Fruit fly (Drosophila melanogaster) whole organism, adult: ENCODE results near the gene Tango14.

Source experiments
- CG11617 ChIP-seq: fragments of 200-800 bp; sonication (Bioruptor generic); optimal IDR thresholded peaks from 2 replicates; lab custom pipeline; 2017; ENCODE audit warnings: mild to moderate bottlenecking, missing biosample characterization, missing genetic modification reagents, missing genetic modification characterization
- CG12768 ChIP-seq: fragments of 200-800 bp; sonication (Bioruptor generic); optimal IDR thresholded peaks from 2 replicates; lab custom pipeline; 2017; ENCODE audit warnings: missing biosample characterization, missing genetic modification characterization, mild to moderate bottlenecking, moderate library complexity, missing genetic modification reagents
- CG14711 ChIP-seq: fragments of 200-800 bp; sonication (Bioruptor generic); optimal IDR thresholded peaks from 2 replicates; lab custom pipeline; 2018; ENCODE audit warnings: missing biosample characterization, mild to moderate bottlenecking, missing genetic modification characterization, moderate library complexity
- CG1620 ChIP-seq: fragments of 200-800 bp; sonication (Bioruptor generic); optimal IDR thresholded peaks from 2 replicates; lab custom pipeline; 2016; ENCODE audit warnings: missing biosample characterization, missing genetic modification characterization
- CG33017 ChIP-seq: fragments of 200-800 bp; sonication (Bioruptor generic); optimal IDR thresholded peaks from 2 replicates; lab custom pipeline; 2018; ENCODE audit warnings: missing biosample characterization, mild to moderate bottlenecking, missing genetic modification characterization, moderate library complexity
- CG5204 ChIP-seq: fragments of 200-800 bp; sonication (Bioruptor generic); optimal IDR thresholded peaks from 2 replicates; lab custom pipeline; 2016; ENCODE audit warnings: missing biosample characterization, missing genetic modification characterization
- CG7045 ChIP-seq: fragments of 200-800 bp; sonication (Bioruptor generic); optimal IDR thresholded peaks from 2 replicates; lab custom pipeline; 2017; ENCODE audit warnings: missing biosample characterization, mild to moderate bottlenecking, missing genetic modification characterization
- CG7101 ChIP-seq: fragments of 200-800 bp; sonication (Bioruptor generic); optimal IDR thresholded peaks from 2 replicates; lab custom pipeline; 2018; ENCODE audit warnings: missing biosample characterization, mild to moderate bottlenecking, missing genetic modification characterization, moderate library complexity
- Clk ChIP-seq: fragments of 200-800 bp; sonication (Bioruptor generic); optimal IDR thresholded peaks from 2 replicates; lab custom pipeline; 2017; ENCODE audit warnings: missing biosample characterization, missing genetic modification characterization
- Crg-1 ChIP-seq: fragments of 200-800 bp; sonication (Bioruptor generic); optimal IDR thresholded peaks from 2 replicates; lab custom pipeline; 2016; ENCODE audit warnings: missing biosample characterization, missing genetic modification characterization
- Hr96 ChIP-seq: fragments of 200-800 bp; sonication (Bioruptor generic); optimal IDR thresholded peaks from 2 replicates; lab custom pipeline; 2016; ENCODE audit warnings: missing biosample characterization, missing genetic modification characterization
- Mnt ChIP-seq: fragments of 200-800 bp; sonication (Bioruptor generic); optimal IDR thresholded peaks from 2 replicates; lab custom pipeline; 2016; ENCODE audit warnings: missing biosample characterization, mild to moderate bottlenecking, missing genetic modification characterization
- bab1 ChIP-seq: fragments of 200-800 bp; sonication (Bioruptor generic); optimal IDR thresholded peaks from 3 replicates; lab custom pipeline; 2019; ENCODE audit warnings: missing biosample characterization, mild to moderate bottlenecking, missing genetic modification characterization, moderate library complexity
- cic ChIP-seq: fragments of 200-800 bp; sonication (Bioruptor generic); optimal IDR thresholded peaks from 2 replicates; lab custom pipeline; 2017; ENCODE audit warnings: missing biosample characterization, mild to moderate bottlenecking, missing genetic modification characterization, moderate library complexity
- cnc ChIP-seq, 2 experiments: fragments of >200 bp; optimal IDR thresholded peaks; 2 replicates each; lab custom pipeline; 2017
- kay ChIP-seq: fragments of 200-800 bp; sonication (Bioruptor generic); peaks from one replicate; lab custom pipeline; 2016; ENCODE audit warnings: missing biosample characterization, missing genetic modification characterization, borderline replicate concordance
- ovo ChIP-seq: fragments of 200-800 bp; sonication (Bioruptor generic); optimal IDR thresholded peaks from 2 replicates; lab custom pipeline; 2016; ENCODE audit warnings: missing biosample characterization, missing genetic modification characterization
- pad ChIP-seq: fragments of 200-800 bp; sonication (Bioruptor generic); optimal IDR thresholded peaks from 3 replicates; lab custom pipeline; 2017; ENCODE audit warnings: missing biosample characterization, missing genetic modification characterization, mild to moderate bottlenecking, moderate library complexity, missing genetic modification reagents
- tj ChIP-seq: fragments of 200-800 bp; sonication (Bioruptor generic); optimal IDR thresholded peaks from 3 replicates; lab custom pipeline; 2017; ENCODE audit warnings: missing biosample characterization, mild to moderate bottlenecking, missing genetic modification characterization, moderate library complexity
- toe ChIP-seq: fragments of 200-800 bp; sonication (Bioruptor generic); optimal IDR thresholded peaks from 2 replicates; lab custom pipeline; 2016; ENCODE audit warnings: missing biosample characterization, missing genetic modification characterization

Tango14 gene

DNA sequence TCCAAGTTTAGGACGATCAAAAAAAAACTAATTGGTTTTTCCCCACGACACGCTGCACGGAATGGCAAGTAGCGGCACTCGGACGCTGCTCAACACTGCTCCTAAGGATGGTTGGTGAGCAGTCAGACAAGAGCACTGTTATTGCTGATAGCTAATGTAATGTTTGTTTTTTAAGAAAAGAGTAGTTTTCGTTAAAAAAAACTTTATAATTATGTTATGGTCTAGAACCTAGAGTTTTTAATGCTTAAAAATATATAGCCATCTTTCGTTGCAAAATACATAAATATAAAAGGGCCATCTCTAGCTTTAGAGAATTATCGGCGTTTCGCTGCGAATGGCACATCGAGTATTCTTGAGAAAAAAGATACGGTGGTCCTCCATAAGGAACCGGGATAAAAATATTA is 14.2 kb downstream of the Tango14 start, which contains the start of the genes Charon and CG4887:
Gene Charon (minus strand): TSS at position 102 of the 404 bp plus-strand sequence.
Gene CG4887 (plus strand): TSS at position 306 of the 404 bp plus-strand sequence.
- TF ChIP-seq CG12768 (GFP tag; lab: Kevin White, UChicago) = peak; percentile 79
- TF ChIP-seq toe = peak; percentile 94
- TF ChIP-seq Hr96 (GFP tag; lab: Kevin White, UChicago) = peak; percentile 93
- TF ChIP-seq Mnt (GFP tag; lab: Kevin White, UChicago) = peak; percentile 84
- TF ChIP-seq ovo (GFP tag; lab: Kevin White, UChicago) = peak; percentile 87
- peak; percentile 78 for TF ChIP-seq CG33017 (tag; lab: Kevin White, UChicago)
- TF ChIP-seq kay (GFP tag; lab: Kevin White, UChicago) = no peak
- peak; percentile 81 for TF ChIP-seq CG11617 (GFP tag; lab: Kevin White, UChicago)
- TF ChIP-seq pad (GFP tag; lab: Kevin White, UChicago) = peak; percentile 74
- TF ChIP-seq CG5204 (GFP tag; lab: Kevin White, UChicago) = no peak
- no peak for TF ChIP-seq cnc (optimal IDR thresholded peaks at IDR 0.05; lab: Kevin White, UChicago)
- TF ChIP-seq CG14711 (tag; lab: Kevin White, UChicago) = peak; percentile 78
- peak; percentile 70 for TF ChIP-seq bab1 (GFP tag; lab: Kevin White, UChicago)
- TF ChIP-seq CG7045 (GFP tag; lab: Kevin White, UChicago) = peak; percentile 82
- TF ChIP-seq cic (GFP tag; lab: Kevin White, UChicago) = peak; percentile 56
- TF ChIP-seq CG1620 (GFP tag; lab: Kevin White, UChicago) = peak; percentile 90
- peak; percentile 79 for TF ChIP-seq Clk
- TF ChIP-seq Crg-1 (GFP tag; lab: Kevin White, UChicago) = peak; percentile 90
- peak; percentile 86 for TF ChIP-seq CG7101
- TF ChIP-seq tj (GFP tag; lab: Kevin White, UChicago) = peak; percentile 69

DNA sequence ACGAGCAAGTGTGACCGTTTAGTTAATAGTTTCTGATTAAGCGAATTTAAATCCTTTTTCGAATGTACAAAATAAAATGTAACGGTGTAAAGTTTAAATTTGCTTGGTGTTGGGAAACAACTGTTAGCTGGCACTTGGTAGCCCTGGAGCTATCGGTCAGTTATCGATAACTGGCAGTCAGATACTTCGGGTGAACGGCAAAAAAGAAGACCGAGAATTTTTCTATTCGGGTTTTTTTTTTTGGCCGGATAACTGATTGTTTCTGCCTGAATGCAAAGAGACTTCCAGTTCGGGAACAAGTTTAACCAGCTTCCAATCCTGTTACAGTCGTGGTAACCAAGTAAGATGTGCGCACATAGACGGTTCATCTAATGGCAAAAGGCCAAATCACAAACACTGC is 19.1 kb downstream of the Tango14 start, which contains the start of gene CG4896:
Gene CG4896 (plus strand): TSS at position 169 of the 400 bp plus-strand sequence.
- TF ChIP-seq CG7101 = peak; percentile 40
- TF ChIP-seq tj (GFP tag; lab: Kevin White, UChicago) = no peak
- TF ChIP-seq CG5204 (GFP tag; lab: Kevin White, UChicago) = no peak
- peak; percentile 21 for TF ChIP-seq pad (GFP tag; lab: Kevin White, UChicago)
- TF ChIP-seq CG33017 (tag; lab: Kevin White, UChicago) = no peak
- TF ChIP-seq Hr96 (GFP tag; lab: Kevin White, UChicago) = no peak
- TF ChIP-seq CG1620 (GFP tag; lab: Kevin White, UChicago) = peak; percentile 53
- no peak for TF ChIP-seq Clk
- no peak for TF ChIP-seq Mnt (GFP tag; lab: Kevin White, UChicago)
- peak; percentile 52 for TF ChIP-seq bab1 (GFP tag; lab: Kevin White, UChicago)
- no peak for TF ChIP-seq CG14711 (tag; lab: Kevin White, UChicago)
- TF ChIP-seq Crg-1 (GFP tag; lab: Kevin White, UChicago) = peak; percentile 37
- TF ChIP-seq cnc (optimal IDR thresholded peaks at IDR 0.05; lab: Kevin White, UChicago) = no peak
- TF ChIP-seq CG11617 (GFP tag; lab: Kevin White, UChicago) = no peak
- no peak for TF ChIP-seq kay (GFP tag; lab: Kevin White, UChicago)
- no peak for TF ChIP-seq CG12768 (GFP tag; lab: Kevin White, UChicago)
- TF ChIP-seq ovo (GFP tag; lab: Kevin White, UChicago) = no peak
- TF ChIP-seq cic (GFP tag; lab: Kevin White, UChicago) = peak; percentile 11
- TF ChIP-seq toe = no peak
- TF ChIP-seq CG7045 (GFP tag; lab: Kevin White, UChicago) = no peak

DNA sequence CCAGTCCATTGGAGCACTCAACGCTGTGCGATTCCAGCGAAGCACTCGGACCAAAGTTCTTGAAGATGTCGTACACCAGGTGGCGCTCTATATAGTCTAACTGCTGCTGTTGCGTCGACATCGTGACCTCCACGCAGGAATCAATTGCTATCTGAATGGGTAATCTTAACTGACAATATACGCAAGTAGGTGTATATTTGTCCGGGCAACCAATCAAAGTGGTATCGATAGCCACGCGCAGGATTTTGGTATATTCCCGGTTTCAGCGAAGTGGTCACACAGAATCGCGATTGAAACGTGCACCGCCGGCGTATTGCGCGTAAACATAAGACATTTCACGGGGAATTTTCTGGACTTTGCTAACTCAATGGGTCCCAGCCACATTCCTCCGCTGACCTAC is 25.3 kb downstream of the Tango14 start, which contains the start of the genes CG5126 and Tgt:
Gene CG5126 (minus strand): TSS at position 222 of the 400 bp plus-strand sequence.
Gene Tgt (plus strand): TSS at position 267 of the 400 bp plus-strand sequence.
- TF ChIP-seq bab1 (GFP tag; lab: Kevin White, UChicago) (no peak), Mnt (GFP tag; lab: Kevin White, UChicago) (peak; percentile 83)

DNA sequence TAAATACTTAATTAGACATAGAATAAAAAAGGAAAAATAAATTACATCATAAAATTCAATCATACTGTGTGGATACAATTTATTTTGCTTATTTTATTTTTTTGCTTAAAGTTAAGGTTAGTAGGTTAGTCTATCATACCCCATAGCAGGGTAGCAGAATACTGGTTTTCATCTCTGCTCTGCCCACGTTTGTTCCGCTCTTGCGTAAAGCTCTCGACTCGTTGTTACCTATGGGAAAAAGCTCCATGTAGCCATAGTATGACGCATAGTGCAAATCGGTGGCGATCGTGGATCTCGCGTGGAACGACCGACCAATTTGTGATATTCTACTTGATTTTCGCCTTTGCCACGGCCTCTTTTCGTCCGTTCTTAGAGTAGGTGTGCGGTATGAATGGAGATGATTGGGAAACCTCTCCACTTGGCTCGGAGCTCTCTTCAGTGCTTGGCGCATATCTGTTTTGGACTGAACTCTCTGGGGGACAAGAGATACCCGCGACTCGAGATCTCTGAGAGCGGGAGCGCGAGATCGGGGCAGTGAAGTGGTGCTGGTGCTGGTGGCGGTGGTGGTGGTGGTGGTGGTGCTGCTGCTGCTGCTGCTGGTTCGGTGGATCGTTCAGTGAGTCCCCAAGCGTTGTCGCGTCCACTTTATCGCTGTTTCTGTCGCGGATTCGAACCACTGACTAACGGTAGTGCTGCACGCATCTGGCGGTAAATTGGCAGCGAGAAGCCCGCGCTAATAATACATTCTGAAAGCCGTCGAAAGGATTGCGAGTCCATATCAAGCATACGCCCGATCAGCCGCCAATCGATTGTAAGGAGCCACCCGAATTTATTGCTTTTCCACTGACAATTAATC is 27.4 kb downstream of the Tango14 start, which contains the start of gene CG5001:
Gene CG5001 (plus strand): TSS at position 116 of the 856 bp plus-strand sequence.
- peak; percentile 61 for TF ChIP-seq Mnt (GFP tag; lab: Kevin White, UChicago)
- no peak for TF ChIP-seq pad (GFP tag; lab: Kevin White, UChicago)
- peak; percentile 98 for TF ChIP-seq cic (GFP tag; lab: Kevin White, UChicago)
- TF ChIP-seq CG7101 = peak; percentile 83
- TF ChIP-seq Crg-1 (GFP tag; lab: Kevin White, UChicago) = no peak
- TF ChIP-seq toe = no peak
- peak; percentile 76 for TF ChIP-seq CG14711 (tag; lab: Kevin White, UChicago)
- peak; percentile 49 for TF ChIP-seq CG11617 (GFP tag; lab: Kevin White, UChicago)
- no peak for TF ChIP-seq tj (GFP tag; lab: Kevin White, UChicago)
- peak; percentile 69 for TF ChIP-seq CG33017 (tag; lab: Kevin White, UChicago)
- TF ChIP-seq kay (GFP tag; lab: Kevin White, UChicago) = peak; percentile 79
- TF ChIP-seq CG5204 (GFP tag; lab: Kevin White, UChicago) = no peak
- no peak for TF ChIP-seq Clk
- TF ChIP-seq bab1 (GFP tag; lab: Kevin White, UChicago) = peak; percentile 56
- TF ChIP-seq cnc (optimal IDR thresholded peaks at IDR 0.05; lab: Kevin White, UChicago) = no peak
- TF ChIP-seq CG7045 (GFP tag; lab: Kevin White, UChicago) = peak; percentile 38
- peak; percentile 61 for TF ChIP-seq CG12768 (GFP tag; lab: Kevin White, UChicago)
- TF ChIP-seq CG1620 (GFP tag; lab: Kevin White, UChicago) = peak; percentile 22
- TF ChIP-seq ovo (GFP tag; lab: Kevin White, UChicago) = peak; percentile 38
- TF ChIP-seq Hr96 (GFP tag; lab: Kevin White, UChicago) = no peak
